Worm (Caenorhabditis elegans): Measurements from ENCODE around the gene atfs-1.

The atfs-1 gene

DNA sequence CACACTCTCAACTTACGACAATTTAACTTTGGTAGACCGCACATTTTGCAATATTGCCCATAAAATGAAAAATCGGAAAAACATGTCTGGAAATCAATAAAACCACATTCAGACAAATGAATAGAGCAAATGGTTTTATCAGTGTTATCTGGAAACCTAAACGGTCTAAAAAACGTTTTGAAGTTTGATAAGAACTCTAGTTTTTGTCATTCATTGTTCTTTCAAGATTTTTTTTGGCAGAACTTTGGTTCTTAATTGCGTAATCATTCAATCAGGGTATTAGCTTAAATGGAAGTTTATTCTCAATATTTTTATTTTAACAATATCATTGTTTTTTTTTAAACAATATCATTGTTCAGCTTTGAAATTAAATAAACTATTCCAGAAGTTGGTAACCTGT is 18.2 kb upstream of the atfs-1 start, which contains the start of gene cest-2.2:
cest-2.2 (minus strand) TSS at position 140 of the 400 bp plus-strand sequence.
- no peak for TF ChIP-seq gmeb-2 (tag; optimal IDR thresholded peaks at IDR 0.05)
- TF ChIP-seq elt-2 (tag; optimal IDR thresholded peaks at IDR 0.05) = peak; percentile 55
- TF ChIP-seq ceh-22 (tag; optimal IDR thresholded peaks at IDR 0.05) = no peak

DNA sequence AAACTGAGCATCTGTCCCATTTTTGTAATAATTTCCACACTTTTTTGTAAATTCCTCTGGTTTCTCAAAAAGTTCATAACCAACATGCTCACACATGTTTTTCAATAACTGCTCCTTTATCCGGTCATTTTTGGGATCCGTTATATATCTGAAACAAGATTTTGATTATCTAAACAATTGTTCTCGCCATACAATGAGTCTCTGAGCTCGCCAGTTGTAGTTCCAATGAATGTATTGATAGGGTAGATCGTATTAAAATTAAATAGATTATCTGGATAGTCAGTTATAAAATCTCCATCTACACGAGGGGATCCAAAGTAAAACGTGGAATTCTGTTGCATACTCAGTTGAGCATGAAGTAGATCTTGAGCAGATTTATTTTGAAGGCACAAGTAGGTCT is 16.9 kb upstream of the atfs-1 start:
- TF ChIP-seq sox-2 (GFP tag; IDR thresholded peaks at IDR 0.05) = no peak
- no peak for TF ChIP-seq eyg-1 (tag; optimal IDR thresholded peaks at IDR 0.05)
- TF ChIP-seq odd-2 (tag; optimal IDR thresholded peaks at IDR 0.05) = no peak
- no peak for TF ChIP-seq ama-1 (optimal IDR thresholded peaks at IDR 0.05)
- no peak for TF ChIP-seq pha-4 (tag; optimal IDR thresholded peaks at IDR 0.05)
- no peak for TF ChIP-seq nfya-1 (tag; optimal IDR thresholded peaks at IDR 0.05)
- no peak for TF ChIP-seq fkh-6 (tag; optimal IDR thresholded peaks at IDR 0.05)
- TF ChIP-seq pha-2 (tag; optimal IDR thresholded peaks at IDR 0.05) = no peak
- TF ChIP-seq syd-9 (tag; optimal IDR thresholded peaks at IDR 0.05) = no peak

DNA sequence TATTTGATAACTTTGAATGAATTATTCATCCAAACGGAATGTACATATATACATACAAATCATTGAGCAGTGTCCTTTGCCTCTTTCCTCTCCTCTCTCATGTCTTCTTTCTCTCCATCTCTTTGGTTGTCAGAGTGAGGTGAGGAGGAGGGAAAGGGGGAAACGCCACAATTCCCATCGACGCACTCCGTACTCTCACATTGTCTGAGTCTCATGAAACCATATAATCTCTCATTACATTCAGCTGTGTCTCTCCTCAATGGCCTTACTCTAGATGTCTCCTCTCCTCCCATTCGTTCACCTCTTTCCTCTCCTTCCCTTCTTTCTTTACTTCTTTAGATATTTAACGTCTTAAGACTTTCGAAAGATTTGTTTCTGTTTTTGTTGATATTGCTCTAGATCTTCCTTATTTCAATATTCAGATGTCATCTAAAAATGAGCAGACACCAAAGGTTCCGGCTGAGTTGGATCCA is 15.8 kb upstream of the atfs-1 start, which contains the start of gene ceh-74:
ceh-74 (plus strand) TSS at position 423 of the 473 bp plus-strand sequence.
- TF ChIP-seq ceh-31 (tag; optimal IDR thresholded peaks at IDR 0.05) (no peak), pros-1 (tag; optimal IDR thresholded peaks at IDR 0.05) (peak; percentile 57), tbx-7 (tag; optimal IDR thresholded peaks at IDR 0.05) (no peak), unc-55 (GFP tag; optimal IDR thresholded peaks at IDR 0.05) (peak; percentile 43), ceh-22 (tag; optimal IDR thresholded peaks at IDR 0.05) (no peak), ref-2 (tag; optimal IDR thresholded peaks at IDR 0.05) (peak; percentile 37), ceh-2 (tag; optimal IDR thresholded peaks at IDR 0.05) (no peak), fkh-6 (tag; optimal IDR thresholded peaks at IDR 0.05) (no peak), syd-9 (tag; optimal IDR thresholded peaks at IDR 0.05) (no peak), nfya-1 (tag; optimal IDR thresholded peaks at IDR 0.05) (peak; percentile 45), unc-3 (GFP tag; conservative IDR thresholded peaks at IDR 0.05) (no peak), unc-3 (tag; optimal IDR thresholded peaks at IDR 0.05) (no peak)

DNA sequence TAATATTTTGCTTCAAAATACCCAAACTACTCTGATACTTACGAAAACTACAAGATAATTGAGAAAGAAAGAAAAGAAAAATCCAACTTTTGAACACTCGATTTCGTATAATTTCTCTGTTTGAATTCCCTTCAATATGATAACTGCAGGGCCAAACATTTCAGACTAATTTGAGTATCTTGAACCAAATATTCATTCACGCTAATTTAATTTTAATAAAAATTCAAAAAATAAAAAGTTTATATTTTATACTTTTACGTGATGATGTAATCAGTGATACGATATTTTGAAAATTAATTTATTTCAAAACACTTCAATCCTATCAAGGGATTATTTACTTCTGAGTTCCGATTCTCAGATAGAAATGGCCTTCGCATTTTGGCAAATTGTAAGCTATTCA is 13.5 kb upstream of the atfs-1 start, which contains the start of gene ZC376.8:
ZC376.8 (plus strand) TSS at position 301 of the 400 bp plus-strand sequence.
- TF ChIP-seq mec-3 (tag; optimal IDR thresholded peaks at IDR 0.05; ENCODE audit: borderline replicate concordance) = no peak
- no peak for TF ChIP-seq che-1 (tag; optimal IDR thresholded peaks at IDR 0.05)
- no peak for TF ChIP-seq madf-2 (tag; optimal IDR thresholded peaks at IDR 0.05)
- no peak for TF ChIP-seq ahr-1 (tag; optimal IDR thresholded peaks at IDR 0.05)
- TF ChIP-seq tbx-2 (tag; optimal IDR thresholded peaks at IDR 0.05) = no peak
- no peak for TF ChIP-seq pros-1 (tag; optimal IDR thresholded peaks at IDR 0.05)
- TF ChIP-seq tbx-7 (tag; optimal IDR thresholded peaks at IDR 0.05) = no peak
- no peak for TF ChIP-seq lim-6 (tag; optimal IDR thresholded peaks at IDR 0.05)
- TF ChIP-seq pqm-1 (tag; optimal IDR thresholded peaks at IDR 0.05) = no peak
- TF ChIP-seq pat-9 (tag; optimal IDR thresholded peaks at IDR 0.05) = no peak
- no peak for TF ChIP-seq elt-2 (tag; optimal IDR thresholded peaks at IDR 0.05)
- TF ChIP-seq ceh-14 (tag; optimal IDR thresholded peaks at IDR 0.05) = no peak
- TF ChIP-seq T23F11.4 (GFP tag; optimal IDR thresholded peaks at IDR 0.05) = no peak
- TF ChIP-seq ceh-30 (tag; optimal IDR thresholded peaks at IDR 0.05) = no peak

DNA sequence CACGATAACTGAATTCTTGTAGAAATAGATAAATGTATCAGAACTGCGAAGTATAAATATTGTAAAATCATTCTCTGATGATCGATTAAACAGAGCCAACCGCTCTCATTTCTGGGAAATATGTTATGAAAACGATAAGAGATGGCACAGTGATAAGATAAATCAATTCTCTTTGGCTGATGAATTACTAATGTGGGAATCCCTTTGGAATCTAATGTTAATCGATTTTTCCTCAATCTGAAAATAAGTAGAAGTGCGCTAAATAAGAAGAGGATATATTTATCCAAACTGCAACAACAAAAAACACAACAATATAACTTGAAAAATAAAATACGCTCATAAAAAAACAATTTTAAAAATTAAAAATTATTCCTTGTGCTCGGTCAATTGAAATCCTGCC is 10.6 kb upstream of the atfs-1 start, which contains the start of gene cest-2.3:
cest-2.3 (minus strand) TSS at position 101 of the 400 bp plus-strand sequence.
- TF ChIP-seq hlh-30 (tag; optimal IDR thresholded peaks at IDR 0.05; ENCODE audit: insufficient read depth) (no peak), ceh-45 (GFP tag; IDR thresholded peaks at IDR 0.05) (no peak), fax-1 (tag; optimal IDR thresholded peaks at IDR 0.05) (no peak), elt-2 (tag; optimal IDR thresholded peaks at IDR 0.05) (peak; percentile 40), hlh-8 (tag; optimal IDR thresholded peaks at IDR 0.05) (no peak), dve-1 (tag; optimal IDR thresholded peaks at IDR 0.05) (no peak), ceh-9 (tag; optimal IDR thresholded peaks at IDR 0.05) (no peak)
